Worm (Caenorhabditis elegans): ENCODE measurements around the gene F26A1.3.
"Not testable (repeated sequence)": the region's sequence is repeated elsewhere in the genome, so short reads cannot be mapped to it uniquely, and the experiment has no call there.

DNA sequence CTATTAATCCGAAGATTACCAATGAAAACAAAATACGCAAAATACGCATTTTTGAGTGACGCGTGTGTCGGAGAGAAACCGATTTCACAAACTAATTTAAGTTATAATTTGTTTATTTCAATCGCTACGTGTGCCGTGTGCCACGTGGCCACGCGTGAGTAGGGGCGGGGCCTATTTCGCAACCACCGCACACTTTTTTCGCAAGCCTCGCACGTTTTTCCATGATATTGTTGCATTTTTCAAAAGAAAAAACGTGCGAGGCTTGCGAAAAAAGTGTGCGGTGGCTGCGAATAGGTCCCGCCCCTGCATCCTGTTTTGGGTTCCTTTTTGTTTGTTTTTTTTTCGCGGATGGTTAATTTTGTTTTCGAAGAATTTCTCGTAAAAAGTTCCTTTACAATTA lies 41.6 kb upstream of the F26A1.3 start, which contains the start of gene enu-3.2:
- TF ChIP-seq nhr-237, nhr-12, lin-39 (tag; optimal IDR thresholded peaks at IDR 0.05): not testable (repeated sequence)

Data from whole organism, L2 larva.